Worm (Caenorhabditis elegans) whole organism, late embryonic: Measurements from ENCODE around the gene capg-2.

Experiments
- C38D4.7 ChIP-seq: fragments of 200-800 bp; sonication (Bioruptor generic); optimal IDR thresholded peaks from 2 replicates; lab custom pipeline; 2018; ENCODE audit warnings: mild to moderate bottlenecking, missing genetic modification characterization, moderate library complexity, missing compliant biosample characterization
- ama-1 ChIP-seq: fragments of 150-350 bp; optimal IDR thresholded peaks from 2 replicates; lab custom pipeline; 2014
- elt-2 ChIP-seq: sonication (generic microtip); optimal IDR thresholded peaks from 2 replicates; lab custom pipeline; 2016; ENCODE audit warnings: missing genetic modification reagents, missing genetic modification characterization, missing compliant biosample characterization
- hlh-6 ChIP-seq: sonication (generic microtip); optimal IDR thresholded peaks from 2 replicates; lab custom pipeline; 2016; ENCODE audit warnings: missing genotype, missing genetic modification characterization, missing compliant biosample characterization
- hlh-8 ChIP-seq: sonication (generic microtip); optimal IDR thresholded peaks from 2 replicates; lab custom pipeline; 2016; ENCODE audit warnings: missing genotype, missing genetic modification characterization, missing compliant biosample characterization
- lin-11 ChIP-seq: fragments of 200-800 bp; sonication (Bioruptor generic); optimal IDR thresholded peaks from 2 replicates; lab custom pipeline; 2018; ENCODE audit warnings: mild to moderate bottlenecking, missing genetic modification characterization, missing compliant biosample characterization
- pax-1 ChIP-seq: fragments of 150-350 bp; optimal IDR thresholded peaks from 2 replicates; lab custom pipeline; 2014; ENCODE audit warnings: missing biosample characterization, missing genetic modification characterization
- pha-4 ChIP-seq: fragments of 150-350 bp; optimal IDR thresholded peaks from 2 replicates; lab custom pipeline; 2018; ENCODE audit warnings: missing biosample characterization, missing genetic modification reagents, missing genetic modification characterization
- rnt-1 ChIP-seq: sonication (generic microtip); optimal IDR thresholded peaks from 2 replicates; lab custom pipeline; 2016; ENCODE audit warnings: missing genetic modification characterization, missing compliant biosample characterization
- unc-86 ChIP-seq: sonication (generic microtip); optimal IDR thresholded peaks from 2 replicates; lab custom pipeline; 2016; ENCODE audit warnings: missing genetic modification characterization, missing compliant biosample characterization
- zip-5 ChIP-seq: sonication (generic microtip); optimal IDR thresholded peaks from 2 replicates; lab custom pipeline; 2016; ENCODE audit warnings: missing genetic modification characterization, missing compliant biosample characterization

ce11 chrV:12234293-12235004 is 37.2 kb upstream of the capg-2 start, which contains the start of gene myo-3:
- TF ChIP-seq unc-86 (tag; lab: Kevin White, UChicago) (no peak), elt-2 (tag; lab: Kevin White, UChicago) (no peak), pha-4 (tag; lab: Kevin White, UChicago) (no peak), C38D4.7 (GFP tag; lab: Kevin White, UChicago) (no peak), hlh-6 (tag; lab: Kevin White, UChicago) (no peak), pax-1 (tag; lab: Kevin White, UChicago) (no peak), lin-11 (tag; lab: Kevin White, UChicago) (no peak), rnt-1 (peak; percentile 37), ama-1 (lab: Kevin White, UChicago) (no peak), hlh-8 (tag; lab: Kevin White, UChicago) (no peak), zip-5 (tag; lab: Kevin White, UChicago) (no peak)
